Worm (Caenorhabditis elegans) whole organism, L4 larva: ENCODE measurements around the gene mip-1.

Experiments
- F26F4.8 ChIP-seq: fragments of 200-800 bp; sonication (Bioruptor generic); conservative IDR thresholded peaks from 2 replicates; pipeline ENCODE4 v1.3.6; 2022; ENCODE audit warnings: missing genetic modification characterization, missing compliant biosample characterization
- F37D6.2 ChIP-seq: sonication (generic microtip); optimal IDR thresholded peaks from 2 replicates; lab custom pipeline; 2016; ENCODE audit warnings: mild to moderate bottlenecking, missing genetic modification characterization, missing compliant biosample characterization
- Y105C5A.15 ChIP-seq: fragments of 200-800 bp; sonication (Bioruptor generic); IDR thresholded peaks from 2 replicates; pipeline ENCODE4 v1.3.6; 2022; ENCODE audit warnings: missing genetic modification characterization, missing compliant biosample characterization
- ZK337.2 ChIP-seq: fragments of 200-800 bp; sonication (Bioruptor generic); IDR thresholded peaks from 2 replicates; pipeline ENCODE4 v1.3.6; 2022; ENCODE audit warnings: missing genetic modification reagents, missing genetic modification characterization, missing compliant biosample characterization
- aha-1 ChIP-seq: fragments of 150-350 bp; peaks from one replicate; lab custom pipeline; 2014; ENCODE audit warnings: missing biosample characterization, missing genetic modification characterization
- arid-1 ChIP-seq: fragments of 200-800 bp; sonication (Bioruptor generic); conservative IDR thresholded peaks from 2 replicates; pipeline ENCODE4 v1.3.6; 2022; ENCODE audit warnings: missing genetic modification reagents, missing genetic modification characterization, missing compliant biosample characterization
- ceh-44 ChIP-seq: fragments of 200-800 bp; sonication (Bioruptor generic); IDR thresholded peaks from 2 replicates; pipeline ENCODE4 v1.3.6; 2022; ENCODE audit warnings: missing genetic modification reagents, missing genetic modification characterization, missing compliant biosample characterization
- cey-2 ChIP-seq: sonication (generic microtip); optimal IDR thresholded peaks from 3 replicates; lab custom pipeline; 2017; ENCODE audit warnings: missing genetic modification characterization, mild to moderate bottlenecking, missing compliant biosample characterization, antibody characterized with exemption, borderline replicate concordance; ENCODE audit not compliant: insufficient read depth
- daf-16 ChIP-seq, 3 experiments: sonication (generic microtip); optimal IDR thresholded peaks; 2 replicates each; lab custom pipeline; 2016 to 2017; ENCODE audit warnings: missing genetic modification characterization in 3 of 3, missing genetic modification reagents in 3 of 3, mild to moderate bottlenecking in 2 of 3, missing compliant biosample characterization in 2 of 3, missing biosample characterization in 1 of 3, moderate library complexity in 1 of 3
- daf-19 ChIP-seq: fragments of 200-800 bp; sonication (Bioruptor generic); conservative IDR thresholded peaks from 2 replicates; pipeline ENCODE4 v1.3.6; 2022; ENCODE audit warnings: missing genetic modification characterization, missing compliant biosample characterization
- dmd-6 ChIP-seq: fragments of 200-800 bp; sonication (Bioruptor generic); IDR thresholded peaks from 2 replicates; pipeline ENCODE4 v1.3.6; 2022; ENCODE audit warnings: missing genetic modification reagents, missing genetic modification characterization, missing compliant biosample characterization
- dpl-1 ChIP-seq: fragments of 150-350 bp; optimal IDR thresholded peaks from 2 replicates; lab custom pipeline; 2014; ENCODE audit warnings: missing biosample characterization, missing genetic modification reagents, missing genetic modification characterization
- duxl-1 ChIP-seq: sonication (generic microtip); optimal IDR thresholded peaks from 2 replicates; lab custom pipeline; 2016; ENCODE audit warnings: mild to moderate bottlenecking, missing genetic modification characterization, moderate library complexity, missing compliant biosample characterization; ENCODE audit not compliant: poor library complexity
- dve-1 ChIP-seq: sonication (generic microtip); optimal IDR thresholded peaks from 2 replicates; lab custom pipeline; 2017; ENCODE audit warnings: antibody characterized with exemption, mild to moderate bottlenecking, missing genetic modification characterization, missing compliant biosample characterization; ENCODE audit not compliant: insufficient read depth
- fkh-10 ChIP-seq: fragments of 150-350 bp; optimal IDR thresholded peaks from 2 replicates; lab custom pipeline; 2014; ENCODE audit warnings: missing biosample characterization, missing genetic modification reagents, missing genetic modification characterization
- fos-1 ChIP-seq: fragments of 150-350 bp; optimal IDR thresholded peaks from 2 replicates; lab custom pipeline; 2014; ENCODE audit warnings: missing biosample characterization, missing genetic modification characterization
- hlh-11 ChIP-seq: fragments of 200-800 bp; sonication (Bioruptor generic); optimal IDR thresholded peaks from 2 replicates; lab custom pipeline; 2018; ENCODE audit warnings: mild to moderate bottlenecking, missing genetic modification characterization, missing compliant biosample characterization
- lim-7 ChIP-seq: fragments of 200-800 bp; sonication (Bioruptor generic); IDR thresholded peaks from 2 replicates; pipeline ENCODE4 v1.3.6; 2022; ENCODE audit warnings: missing genetic modification characterization, missing compliant biosample characterization
- lin-13 ChIP-seq: fragments of 150-350 bp; optimal IDR thresholded peaks from 2 replicates; lab custom pipeline; 2014; ENCODE audit warnings: missing biosample characterization, missing genetic modification reagents, missing genetic modification characterization
- lin-15B ChIP-seq: fragments of 150-350 bp; sonication (generic microtip); optimal IDR thresholded peaks from 3 replicates; lab custom pipeline; 2014; ENCODE audit warnings: missing biosample characterization, missing genetic modification characterization
- lin-38 ChIP-seq: fragments of 200-800 bp; sonication (Bioruptor generic); IDR thresholded peaks from 2 replicates; pipeline ENCODE4 v1.3.6; 2022; ENCODE audit warnings: missing genetic modification reagents, missing genetic modification characterization, missing compliant biosample characterization
- lsy-2 ChIP-seq, 2 experiments: fragments of 150-350 bp in 1 of 2; sonication (generic microtip) in 1 of 2; optimal IDR thresholded peaks; 2 replicates each; lab custom pipeline; 2014 to 2017; ENCODE audit warnings: missing biosample characterization in 2 of 2, missing genetic modification characterization in 2 of 2
- madf-9 ChIP-seq: fragments of 200-800 bp; sonication (Bioruptor generic); conservative IDR thresholded peaks from 2 replicates; pipeline ENCODE4 v1.3.6; 2022; ENCODE audit warnings: missing genetic modification reagents, missing genetic modification characterization, missing compliant biosample characterization
- mxl-2 ChIP-seq: fragments of 200-800 bp; sonication (Bioruptor generic); conservative IDR thresholded peaks from 2 replicates; pipeline ENCODE4 v1.3.6; 2022; ENCODE audit warnings: missing genetic modification reagents, missing genetic modification characterization, missing compliant biosample characterization
- nhr-11 ChIP-seq: fragments of 150-350 bp; optimal IDR thresholded peaks from 2 replicates; lab custom pipeline; 2014; ENCODE audit warnings: missing biosample characterization, missing genetic modification characterization
- nhr-28 ChIP-seq: fragments of 150-350 bp; optimal IDR thresholded peaks from 2 replicates; lab custom pipeline; 2014; ENCODE audit warnings: missing biosample characterization, missing genetic modification characterization
- nhr-6 ChIP-seq: fragments of 150-350 bp; optimal IDR thresholded peaks from 2 replicates; lab custom pipeline; 2014; ENCODE audit warnings: missing biosample characterization, missing genetic modification characterization
- php-3 ChIP-seq: fragments of 200-800 bp; sonication (Bioruptor generic); IDR thresholded peaks from 2 replicates; pipeline ENCODE4 v1.3.6; 2022; ENCODE audit warnings: missing genetic modification reagents, missing genetic modification characterization, missing compliant biosample characterization
- pqm-1 ChIP-seq: sonication (generic microtip); optimal IDR thresholded peaks from 2 replicates; lab custom pipeline; 2017; ENCODE audit warnings: missing biosample characterization, missing genetic modification characterization
- rbr-2 ChIP-seq: sonication (generic microtip); optimal IDR thresholded peaks from 2 replicates; lab custom pipeline; 2016; ENCODE audit warnings: missing genotype, missing genetic modification characterization, missing compliant biosample characterization
- saeg-2 ChIP-seq: fragments of 200-800 bp; sonication (Bioruptor generic); IDR thresholded peaks from 2 replicates; pipeline ENCODE4 v1.3.6; 2022; ENCODE audit warnings: missing genetic modification reagents, missing genetic modification characterization, missing compliant biosample characterization
- sdz-12 ChIP-seq: fragments of 200-800 bp; sonication (Bioruptor generic); optimal IDR thresholded peaks from 2 replicates; lab custom pipeline; 2018; ENCODE audit warnings: mild to moderate bottlenecking, missing genetic modification characterization, missing compliant biosample characterization
- spr-1 ChIP-seq: sonication (generic microtip); optimal IDR thresholded peaks from 2 replicates; lab custom pipeline; 2016; ENCODE audit warnings: mild to moderate bottlenecking, missing genetic modification characterization, missing compliant biosample characterization
- unc-130 ChIP-seq: sonication (generic microtip); optimal IDR thresholded peaks from 2 replicates; lab custom pipeline; 2016; ENCODE audit warnings: missing genetic modification reagents, missing genetic modification characterization, missing compliant biosample characterization
- unc-62 ChIP-seq, 3 experiments: fragments of 150-350 bp in 1 of 3; sonication (generic microtip); optimal IDR thresholded peaks in 2 of 3; peaks in 1 of 3; 1 replicate in 1 of 3; 2 replicates in 2 of 3; lab custom pipeline; 2014 to 2017; ENCODE audit warnings: missing biosample characterization in 3 of 3, missing genetic modification characterization in 3 of 3, missing genetic modification reagents in 3 of 3, missing genotype in 1 of 3
- ztf-7 ChIP-seq: fragments of 150-350 bp; optimal IDR thresholded peaks from 2 replicates; lab custom pipeline; 2014; ENCODE audit warnings: missing biosample characterization, missing genetic modification characterization

The mip-1 gene

DNA sequence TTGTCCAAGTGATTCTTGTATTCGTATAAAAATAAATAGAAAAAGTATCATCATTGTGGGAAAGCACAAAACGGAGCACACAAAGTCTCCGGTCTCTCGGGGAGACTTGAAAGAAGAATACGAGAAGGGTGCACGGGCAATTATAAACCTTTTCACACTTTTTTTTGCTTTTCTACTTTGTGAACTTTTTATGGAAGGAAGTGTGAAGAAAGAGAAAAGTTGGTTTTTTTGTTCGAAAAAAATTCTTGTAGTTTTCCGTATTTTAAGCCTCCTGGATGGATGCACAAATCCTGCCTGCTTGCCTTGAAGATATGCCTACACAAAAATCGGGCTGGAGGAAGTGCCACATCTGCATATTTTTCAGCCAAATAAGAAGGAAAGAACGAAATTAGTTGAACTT lies 14.9 kb upstream of the mip-1 start, which contains the start of gene B0393.7:
B0393.7 (minus strand) TSS at position 101 of the 400 bp plus-strand sequence.
- no peak for TF ChIP-seq hlh-11
- TF ChIP-seq aha-1 (tag; lab: Kevin White, UChicago) = peak; percentile 88
- TF ChIP-seq daf-16 (GFP tag; optimal IDR thresholded peaks at IDR 0.05; lab: Kevin White, UChicago) = no peak
- TF ChIP-seq daf-16 (tag; optimal IDR thresholded peaks at IDR 0.05; lab: Kevin White, UChicago) = peak; percentile 17

DNA sequence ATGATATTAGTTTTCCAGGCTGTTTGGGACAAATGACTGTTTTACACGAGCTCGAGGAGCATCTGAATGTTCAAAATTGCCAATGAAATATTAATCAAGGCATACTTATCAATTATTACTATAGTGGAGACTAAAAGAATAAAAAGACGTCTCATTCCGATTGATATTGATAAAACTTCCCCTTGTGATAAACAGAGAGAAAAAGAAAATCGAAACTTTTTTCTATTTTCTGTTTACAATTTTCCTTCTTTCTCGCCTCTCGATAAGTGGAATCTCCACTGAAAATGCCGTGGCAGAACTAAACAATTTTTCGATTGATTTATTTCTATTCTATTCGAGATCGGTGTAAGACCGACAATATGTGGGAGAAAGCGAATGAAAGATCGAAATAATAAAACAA lies 13.0 kb upstream of the mip-1 start, which contains the start of gene B0393.9:
B0393.9 (minus strand) TSS at position 303 of the 400 bp plus-strand sequence.
- TF ChIP-seq nhr-28 (tag; lab: Kevin White, UChicago) (peak; percentile 35), ceh-44 (GFP tag; lab: Robert Waterston, UW) (no peak), dve-1 (tag; lab: Kevin White, UChicago) (peak; percentile 31), sdz-12 (GFP tag; lab: Kevin White, UChicago) (no peak), pqm-1 (tag; lab: Kevin White, UChicago) (peak; percentile 12), lim-7 (GFP tag; lab: Robert Waterston, UW) (no peak), hlh-11 (peak; percentile 30), daf-16 (GFP tag; optimal IDR thresholded peaks at IDR 0.05; lab: Kevin White, UChicago) (no peak), daf-16 (tag; optimal IDR thresholded peaks at IDR 0.05; lab: Kevin White, UChicago) (peak; percentile 73)
- TF ChIP-seq, all 104 proteins: peak for 5

DNA sequence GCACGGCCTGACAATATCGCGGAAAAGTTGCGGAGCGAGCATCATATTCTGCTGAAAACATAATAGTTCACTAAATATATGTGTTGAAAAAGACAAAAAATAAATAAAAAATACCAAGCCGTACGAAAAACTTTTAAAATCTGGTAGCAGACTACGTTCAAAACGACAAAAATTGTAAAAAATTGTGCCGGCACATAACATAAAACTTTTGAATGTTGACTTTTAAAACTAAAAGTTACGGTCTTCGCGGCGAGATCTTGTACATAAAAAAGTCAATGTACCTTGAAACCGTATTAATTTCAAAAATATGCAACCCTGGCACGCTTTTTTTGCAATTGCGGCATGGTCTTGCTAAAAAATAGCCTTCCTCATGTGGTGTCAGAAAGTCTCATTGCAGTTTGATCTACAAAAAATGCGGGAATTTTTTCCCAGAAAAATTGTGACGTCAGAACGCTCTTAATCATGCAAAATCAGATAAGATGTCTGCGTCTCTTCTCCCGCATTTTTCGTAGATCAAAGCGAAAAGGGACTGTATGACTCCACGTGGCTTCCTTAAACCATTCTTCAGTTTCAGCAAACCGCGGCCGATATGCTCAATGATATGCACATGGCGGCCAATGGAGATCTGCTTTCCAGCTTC lies 10.8 kb upstream of the mip-1 start, which contains the start of the genes gex-5 and C38D4.10:
gex-5 (minus strand) TSS at position 51 of the 640 bp plus-strand sequence.
C38D4.10 (plus strand) TSS at position 590 of the 640 bp plus-strand sequence.
- TF ChIP-seq unc-130 (GFP tag; lab: Kevin White, UChicago) = peak; percentile 55

- TF ChIP-seq lin-38 (GFP tag; lab: Robert Waterston, UW) (peak; percentile 19; the same call in 1 of the 2 replicates), unc-130 (GFP tag; lab: Kevin White, UChicago) (peak; percentile 23), arid-1 (GFP tag; lab: Robert Waterston, UW) (0 out of 2 replicates have a peak, but pooled peaks have one; percentile 8)
Measured at ce11 chrIII:4785131-4785530, 7.8 kb upstream of the mip-1 start, which contains the start of gene enu-3.2. enu-3.2 (minus strand) TSS chrIII:4785235.

- TF ChIP-seq dpl-1 (GFP tag; lab: Kevin White, UChicago) = peak; percentile 71
- TF ChIP-seq saeg-2 (GFP tag; lab: Robert Waterston, UW) = no peak
- no peak for TF ChIP-seq daf-16 (GFP tag; optimal IDR thresholded peaks at IDR 0.05; lab: Kevin White, UChicago)
- peak; percentile 36 for TF ChIP-seq daf-16 (tag; optimal IDR thresholded peaks at IDR 0.05; lab: Kevin White, UChicago)
Measured at ce11 chrIII:4785714-4786113, 7.2 kb upstream of the mip-1 start, which contains the start of gene mel-28. mel-28 (plus strand) TSS chrIII:4786080.

ce11 chrIII:4796039-4796438 lies 3.2 kb downstream of the mip-1 start:
- 0 out of 2 replicates have a peak, but pooled peaks have one; percentile 20 for TF ChIP-seq madf-9 (GFP tag; lab: Robert Waterston, UW)
- TF ChIP-seq mxl-2 (GFP tag; lab: Robert Waterston, UW) = no peak
- no peak for TF ChIP-seq php-3 (GFP tag; lab: Robert Waterston, UW)
- TF ChIP-seq cey-2 = peak; percentile 24
- TF ChIP-seq dpl-1 (GFP tag; lab: Kevin White, UChicago) = peak; percentile 62
- peak; percentile 1 for TF ChIP-seq spr-1 (tag; lab: Kevin White, UChicago)
- TF ChIP-seq F26F4.8 (GFP tag; lab: Robert Waterston, UW) = no peak
- TF ChIP-seq nhr-11 (tag; lab: Kevin White, UChicago) = peak; percentile 13
- TF ChIP-seq lin-15B (tag; lab: Kevin White, UChicago) = no peak
- TF ChIP-seq lsy-2 (tag; optimal IDR thresholded peaks at IDR 0.05; lab: Kevin White, UChicago) = peak; percentile 57 to 80
- peak; percentile 62 for TF ChIP-seq dmd-6 (GFP tag; lab: Robert Waterston, UW)
- TF ChIP-seq ZK337.2 = no peak
- peak in 1 of 2 experiments; percentile 98 for TF ChIP-seq unc-62 (GFP tag; optimal IDR thresholded peaks at IDR 0.05 in 1 of 2; lab: Kevin White, UChicago)
- no peak for TF ChIP-seq unc-62 (tag; optimal IDR thresholded peaks at IDR 0.05; lab: Kevin White, UChicago)
- no peak for TF ChIP-seq lin-13 (GFP tag; lab: Kevin White, UChicago)
- TF ChIP-seq daf-19 (GFP tag; lab: Robert Waterston, UW) = 0 out of 2 replicates have a peak, but pooled peaks have one; percentile 39
- TF ChIP-seq fkh-10 = peak; percentile 41
- 0 out of 2 replicates have a peak, but pooled peaks have one; percentile 6 for TF ChIP-seq Y105C5A.15
- peak; percentile 77 for TF ChIP-seq fos-1 (tag; lab: Kevin White, UChicago)
- peak; percentile 48 for TF ChIP-seq duxl-1 (tag; lab: Kevin White, UChicago)
- TF ChIP-seq rbr-2 = peak; percentile 75
- peak; percentile 87 for TF ChIP-seq nhr-6 (tag; lab: Kevin White, UChicago)
- peak; percentile 7 for TF ChIP-seq aha-1 (tag; lab: Kevin White, UChicago)
- TF ChIP-seq F37D6.2 (tag; lab: Kevin White, UChicago) = no peak
- TF ChIP-seq ztf-7 (tag; lab: Kevin White, UChicago) = peak; percentile 25
